Worm (Caenorhabditis elegans) whole organism, midembryonic: Measurements from ENCODE around the gene mex-5.

Experiments
- T22C8.4 ChIP-seq: fragments of 200-800 bp; sonication (Bioruptor generic); IDR thresholded peaks from 2 replicates; pipeline ENCODE4 v1.3.6; 2022; ENCODE audit warnings: missing genetic modification characterization, missing compliant biosample characterization
- cog-1 ChIP-seq: sonication (generic microtip); optimal IDR thresholded peaks from 2 replicates; lab custom pipeline; 2016; ENCODE audit warnings: missing genetic modification characterization, missing compliant biosample characterization
- flt-1 ChIP-seq: fragments of 200-800 bp; sonication (Bioruptor generic); IDR thresholded peaks from 2 replicates; pipeline ENCODE4 v1.3.6; 2022; ENCODE audit warnings: missing genetic modification characterization, missing compliant biosample characterization
- klf-2 ChIP-seq: fragments of 200-800 bp; sonication (Bioruptor generic); conservative IDR thresholded peaks from 2 replicates; pipeline ENCODE4 v1.3.6; 2022; ENCODE audit warnings: missing genetic modification reagents, missing genetic modification characterization, missing compliant biosample characterization
- med-1 ChIP-seq: sonication (generic microtip); optimal IDR thresholded peaks from 2 replicates; lab custom pipeline; 2017; ENCODE audit warnings: missing genetic modification characterization, mild to moderate bottlenecking, missing compliant biosample characterization, antibody characterized with exemption, missing genetic modification reagents; ENCODE audit not compliant: insufficient read depth
- ref-1 ChIP-seq: fragments of 200-800 bp; sonication (Bioruptor generic); conservative IDR thresholded peaks from 2 replicates; pipeline ENCODE4 v1.3.6; 2022; ENCODE audit warnings: missing genetic modification reagents, missing genetic modification characterization, missing compliant biosample characterization
- tab-1 ChIP-seq: fragments of 200-800 bp; sonication (Bioruptor generic); IDR thresholded peaks from 2 replicates; pipeline ENCODE4 v1.3.6; 2022; ENCODE audit warnings: missing genetic modification characterization, missing compliant biosample characterization
- ztf-23 ChIP-seq: fragments of 200-800 bp; sonication (Bioruptor generic); IDR thresholded peaks from 2 replicates; pipeline ENCODE4 v1.3.6; 2022; ENCODE audit warnings: missing genetic modification reagents, missing genetic modification characterization, missing compliant biosample characterization
- ztf-29 ChIP-seq: fragments of 200-800 bp; sonication (Bioruptor generic); IDR thresholded peaks from 2 replicates; pipeline ENCODE4 v1.3.6; 2022; ENCODE audit warnings: missing genetic modification reagents, missing genetic modification characterization, missing compliant biosample characterization

mex-5 gene

DNA sequence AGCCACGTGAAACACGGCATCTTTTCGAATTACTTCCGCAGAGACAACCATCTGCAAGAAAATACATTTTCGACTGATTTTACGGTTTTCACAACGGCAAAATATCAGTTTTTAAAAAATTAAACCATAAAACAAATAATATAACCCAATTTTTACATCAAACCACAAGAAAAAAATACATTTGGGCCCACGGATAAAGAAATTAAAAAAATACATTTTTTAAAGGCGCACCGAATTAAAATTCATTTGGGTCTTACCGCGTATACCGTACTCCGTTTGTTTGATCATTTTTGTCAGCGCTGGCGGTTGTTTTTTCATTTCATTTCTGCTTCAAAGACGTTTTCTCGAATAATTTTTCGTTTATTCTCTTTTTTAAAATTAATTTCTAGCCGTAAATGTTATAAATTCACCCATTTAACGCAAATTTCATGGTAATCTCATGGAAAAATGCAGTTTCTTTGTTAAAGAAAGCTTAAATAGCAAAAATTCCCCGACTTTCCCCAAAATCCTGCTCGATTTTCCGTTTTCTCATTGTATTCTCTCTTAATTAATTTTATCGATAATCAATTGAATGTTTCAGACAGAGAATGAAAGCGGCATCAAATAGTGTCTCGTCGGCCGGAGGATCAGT, at the start of gene mex-5, which contains the start of gene rec-8:
TSS of gene mex-5 (plus strand) at position 581 of the 631 bp plus-strand sequence.
TSS of gene rec-8 (minus strand) at position 51 of the 631 bp plus-strand sequence.
- TF ChIP-seq T22C8.4 (no peak), cog-1 (tag; lab: Kevin White, UChicago) (no peak)

DNA sequence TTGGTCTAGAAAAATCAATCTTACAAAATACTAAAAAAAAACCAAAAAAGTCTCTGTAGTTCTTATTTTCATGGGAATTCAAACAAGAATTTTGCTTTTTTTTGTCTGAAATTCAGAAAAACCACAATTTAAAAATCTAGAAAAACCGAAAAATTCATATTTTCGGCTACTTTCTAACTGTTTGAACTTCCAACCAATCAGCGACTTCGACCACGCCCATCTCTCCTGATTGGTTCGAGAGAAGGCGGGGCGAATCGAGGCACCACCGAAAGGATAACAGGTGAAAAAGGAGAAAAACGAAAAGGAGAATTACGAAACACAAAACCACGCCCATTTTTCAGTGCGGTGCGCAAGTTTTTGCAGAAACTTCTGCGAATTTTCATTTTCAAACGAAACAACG, 48.7 kb upstream of the mex-5 start:
- TF ChIP-seq ztf-23: no peak
- TF ChIP-seq ztf-29: no peak
- TF ChIP-seq flt-1 (GFP tag; lab: Robert Waterston, UW): no peak
- TF ChIP-seq T22C8.4: no peak
- no peak for TF ChIP-seq klf-2 (GFP tag; lab: Robert Waterston, UW)
- TF ChIP-seq ref-1 (GFP tag; lab: Robert Waterston, UW): no peak
- TF ChIP-seq med-1: no peak
- no peak for TF ChIP-seq tab-1
- TF ChIP-seq cog-1 (tag; lab: Kevin White, UChicago): no peak

DNA sequence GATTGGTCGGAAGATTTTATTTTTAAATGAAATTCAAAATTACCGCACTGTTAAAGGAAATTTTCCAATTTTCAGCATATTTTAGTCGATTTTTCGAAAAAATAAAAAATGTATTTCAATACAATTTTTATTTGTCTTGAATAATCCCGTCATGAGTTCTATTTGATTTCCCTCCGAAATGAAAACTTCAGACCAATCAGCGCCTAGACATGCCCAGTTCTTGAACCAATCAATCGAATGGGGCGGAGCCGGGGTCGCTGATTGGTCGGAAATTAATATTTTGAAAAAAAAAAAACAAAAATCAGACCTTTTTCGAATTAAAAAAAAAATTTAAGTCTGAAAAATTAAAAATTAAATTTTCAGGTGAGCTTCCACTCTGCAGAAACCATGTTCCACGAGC, 43.9 kb upstream of the mex-5 start:
- TF ChIP-seq klf-2 (GFP tag; lab: Robert Waterston, UW): no peak

DNA sequence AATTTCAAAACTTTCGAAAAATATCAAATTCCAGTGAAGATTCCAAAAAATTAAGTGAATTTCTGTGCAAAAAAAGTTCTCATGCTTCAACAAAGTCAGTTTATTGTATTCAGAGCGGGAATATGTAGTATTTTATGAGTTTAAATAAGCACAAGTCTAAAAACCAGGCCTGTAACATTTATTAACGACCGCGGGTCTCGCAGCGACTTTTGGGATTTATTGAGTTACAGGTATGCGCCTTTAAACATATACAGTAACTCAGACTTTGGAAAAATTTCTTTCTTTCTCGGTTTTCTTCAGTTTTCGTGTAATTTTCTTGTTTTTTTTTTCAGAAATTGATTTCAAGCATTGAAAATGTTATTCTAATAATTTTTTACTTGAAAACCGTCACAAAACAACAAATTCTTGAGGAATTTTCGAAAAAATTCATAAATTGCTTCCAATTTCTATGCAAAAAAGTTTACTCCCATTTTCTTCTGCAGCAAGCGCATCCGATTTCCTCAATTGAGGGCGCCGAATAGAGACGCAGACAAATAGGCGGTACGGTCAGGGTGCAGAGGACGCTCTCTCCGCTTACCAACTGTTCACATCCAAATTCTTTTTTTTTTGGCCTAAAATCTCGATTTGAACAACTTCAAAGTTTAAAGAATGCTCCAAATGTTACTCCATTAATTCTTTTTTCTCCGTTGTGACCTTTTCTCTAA, 42.0 kb upstream of the mex-5 start:
- TF ChIP-seq med-1 (no peak), flt-1 (GFP tag; lab: Robert Waterston, UW) (no peak), tab-1 (no peak), ztf-29 (no peak), cog-1 (tag; lab: Kevin White, UChicago) (no peak), ref-1 (GFP tag; lab: Robert Waterston, UW) (no peak), klf-2 (GFP tag; lab: Robert Waterston, UW) (no peak), T22C8.4 (no peak), ztf-23 (no peak)

DNA sequence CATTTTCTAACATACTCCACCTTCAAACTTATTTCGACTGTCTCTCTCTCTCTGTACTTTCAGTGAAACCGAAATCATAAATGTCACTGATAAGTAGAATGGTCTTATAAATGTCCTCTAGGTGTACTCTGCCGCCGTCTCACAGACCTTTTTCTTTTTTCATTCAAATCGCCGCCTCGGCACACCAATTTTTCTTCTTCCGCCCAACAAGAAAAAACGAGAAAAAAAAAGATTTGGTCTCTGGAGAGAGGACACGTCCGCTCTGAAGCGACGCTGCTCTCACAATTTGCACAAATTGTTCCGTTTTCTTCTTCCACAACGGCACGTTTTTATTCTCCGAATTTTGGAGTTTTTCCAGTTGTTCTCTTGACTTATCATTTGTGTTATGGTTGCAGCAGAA, 40.4 kb upstream of the mex-5 start:
- TF ChIP-seq tab-1 (no peak), T22C8.4 (no peak), med-1 (no peak), ztf-23 (no peak), ztf-29 (no peak), klf-2 (GFP tag; lab: Robert Waterston, UW) (no peak), cog-1 (tag; lab: Kevin White, UChicago) (no peak), ref-1 (GFP tag; lab: Robert Waterston, UW) (no peak), flt-1 (GFP tag; lab: Robert Waterston, UW) (no peak)

DNA sequence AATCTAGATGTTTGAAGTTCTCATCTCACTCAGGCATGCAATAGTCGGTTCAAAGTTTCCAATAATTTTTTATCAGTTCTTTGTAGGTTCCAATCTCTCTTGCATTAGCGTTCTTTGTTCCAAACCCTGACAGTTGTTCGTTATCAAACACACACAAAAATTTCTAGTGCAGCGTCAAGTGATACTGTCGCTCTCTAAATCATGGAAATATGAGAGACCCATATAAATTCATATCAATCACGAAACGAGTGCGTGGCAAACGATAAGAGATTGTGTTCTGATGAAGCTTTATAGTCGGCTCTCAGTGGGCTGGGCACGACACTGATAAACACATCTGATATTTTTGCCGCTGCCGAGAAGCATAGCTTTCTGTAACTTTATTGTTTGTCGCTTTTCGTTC, 39.3 kb upstream of the mex-5 start:
- TF ChIP-seq ztf-29 (no peak), ref-1 (GFP tag; lab: Robert Waterston, UW) (no peak), med-1 (no peak), tab-1 (no peak), klf-2 (GFP tag; lab: Robert Waterston, UW) (no peak), T22C8.4 (no peak), cog-1 (tag; lab: Kevin White, UChicago) (no peak), flt-1 (GFP tag; lab: Robert Waterston, UW) (no peak), ztf-23 (no peak)

DNA sequence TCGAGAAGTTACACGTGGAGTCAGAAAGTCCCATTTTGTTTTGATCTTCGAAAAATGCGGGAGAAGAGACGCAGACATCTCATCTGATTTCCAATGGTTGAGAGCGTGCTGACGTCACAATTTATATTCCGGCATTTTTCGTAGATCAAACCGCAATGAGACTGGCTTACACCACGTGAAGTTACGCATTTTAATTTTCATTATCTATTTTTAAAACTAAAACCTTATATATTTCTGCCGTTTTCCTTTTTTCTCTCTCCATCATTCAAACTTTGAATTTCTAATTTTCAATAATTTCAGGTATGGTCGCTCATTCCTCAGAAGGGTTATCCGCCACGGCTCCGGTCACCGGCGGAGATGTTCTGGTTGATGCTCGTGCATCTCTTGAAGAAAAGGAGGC, 38.2 kb upstream of the mex-5 start, which contains the start of gene fat-1:
TSS of gene fat-1 (plus strand) at position 301 of the 400 bp plus-strand sequence.
- TF ChIP-seq klf-2 (GFP tag; lab: Robert Waterston, UW) (no peak), cog-1 (tag; lab: Kevin White, UChicago) (no peak), ztf-29 (no peak), tab-1 (no peak), ref-1 (GFP tag; lab: Robert Waterston, UW) (no peak), med-1 (no peak)

DNA sequence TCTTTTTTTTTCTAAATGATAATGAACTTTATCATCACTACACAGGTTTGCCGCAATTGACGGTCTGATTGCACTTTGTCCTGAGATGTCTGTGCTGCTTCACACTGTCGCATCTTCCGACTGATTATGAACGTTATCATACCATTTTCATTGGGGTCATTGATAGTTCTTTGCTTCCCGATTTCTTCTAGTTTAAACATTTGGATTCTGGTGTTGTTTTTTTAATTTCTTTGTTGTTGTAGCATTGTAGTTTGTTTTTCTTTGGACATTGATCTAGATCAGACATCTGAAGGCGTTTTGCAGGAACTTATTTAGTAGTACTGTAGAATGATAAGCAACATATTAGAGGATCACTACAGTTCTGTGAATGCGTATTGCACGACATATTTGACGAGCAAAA, 34.8 kb upstream of the mex-5 start:
- TF ChIP-seq ztf-23 (no peak), flt-1 (GFP tag; lab: Robert Waterston, UW) (no peak), T22C8.4 (no peak), ztf-29 (no peak), ref-1 (GFP tag; lab: Robert Waterston, UW) (no peak), tab-1 (no peak), cog-1 (tag; lab: Kevin White, UChicago) (no peak), med-1 (no peak), klf-2 (GFP tag; lab: Robert Waterston, UW) (no peak)

DNA sequence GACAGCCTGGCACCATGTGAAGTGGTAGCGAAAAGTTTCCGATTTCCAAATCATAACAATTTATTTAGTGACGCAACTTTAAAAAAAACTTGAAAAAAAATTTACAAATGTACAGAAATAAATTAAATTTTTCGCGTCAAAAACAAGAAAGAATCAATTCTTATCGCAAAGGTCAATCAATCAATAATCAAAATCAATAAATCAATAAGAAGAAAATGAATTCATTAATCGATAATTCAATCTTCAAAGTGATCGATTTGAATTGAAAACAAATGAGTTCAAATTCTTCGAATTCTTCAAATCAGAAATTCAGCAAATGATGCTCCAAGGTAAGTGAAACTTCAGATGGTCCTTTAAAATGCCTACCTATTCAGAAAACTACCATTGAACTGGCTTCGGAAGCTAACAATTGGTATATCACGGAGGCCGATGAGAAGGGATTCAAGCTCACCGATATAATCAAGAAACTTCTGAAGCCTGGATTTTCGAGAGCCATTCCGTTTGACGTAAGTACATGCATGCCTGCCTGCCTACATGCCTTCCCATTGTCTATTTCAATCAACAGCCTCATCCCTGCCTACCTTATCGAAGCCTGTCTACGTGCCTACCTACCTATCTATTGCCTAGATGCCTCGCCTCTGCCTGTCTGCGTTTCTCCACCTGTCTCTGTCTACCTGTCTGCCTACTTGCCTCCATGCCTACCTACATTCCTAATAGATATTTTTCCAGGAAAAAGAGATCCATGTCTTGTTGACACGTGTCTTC, 33.5 kb upstream of the mex-5 start:
- TF ChIP-seq klf-2 (GFP tag; lab: Robert Waterston, UW): no peak
- no peak for TF ChIP-seq tab-1
- no peak for TF ChIP-seq flt-1 (GFP tag; lab: Robert Waterston, UW)
- TF ChIP-seq ref-1 (GFP tag; lab: Robert Waterston, UW): no peak
- TF ChIP-seq ztf-29: no peak
- no peak for TF ChIP-seq ztf-23
- no peak for TF ChIP-seq med-1
- TF ChIP-seq cog-1 (tag; lab: Kevin White, UChicago): no peak
- no peak for TF ChIP-seq T22C8.4

DNA sequence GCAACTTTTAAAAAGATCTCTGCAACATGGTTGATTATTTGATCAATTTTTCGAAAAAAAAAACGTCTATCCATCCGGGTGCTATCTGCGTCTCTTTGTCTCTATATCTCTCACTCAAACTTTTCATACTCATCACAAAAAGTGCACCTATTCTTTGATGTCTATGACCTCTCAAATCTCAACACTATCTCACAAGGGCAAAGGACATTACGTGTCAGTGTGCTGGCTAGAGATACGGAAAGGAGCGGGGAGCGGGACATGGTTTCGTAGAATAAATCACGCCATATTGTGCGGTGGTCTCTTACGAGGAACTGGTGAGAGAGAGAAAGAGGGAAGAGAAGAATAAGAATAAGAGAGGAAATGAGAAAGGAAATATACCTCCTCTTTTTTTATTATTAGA, 31.1 kb upstream of the mex-5 start:
- TF ChIP-seq ref-1 (GFP tag; lab: Robert Waterston, UW) (no peak), tab-1 (no peak), flt-1 (GFP tag; lab: Robert Waterston, UW) (no peak), cog-1 (tag; lab: Kevin White, UChicago) (no peak), med-1 (no peak), ztf-29 (no peak), klf-2 (GFP tag; lab: Robert Waterston, UW) (no peak)
